Worm (Caenorhabditis elegans) whole organism, late embryonic: ENCODE measurements around the gene ubq-1.

Experiments used
- ama-1 ChIP-seq: fragments of 150-350 bp; optimal IDR thresholded peaks from 2 replicates; lab custom pipeline; 2014
- syd-9 ChIP-seq: sonication (generic microtip); optimal IDR thresholded peaks from 2 replicates; lab custom pipeline; 2016; ENCODE audit warnings: mild to moderate bottlenecking, missing genetic modification characterization, moderate library complexity, missing compliant biosample characterization

DNA sequence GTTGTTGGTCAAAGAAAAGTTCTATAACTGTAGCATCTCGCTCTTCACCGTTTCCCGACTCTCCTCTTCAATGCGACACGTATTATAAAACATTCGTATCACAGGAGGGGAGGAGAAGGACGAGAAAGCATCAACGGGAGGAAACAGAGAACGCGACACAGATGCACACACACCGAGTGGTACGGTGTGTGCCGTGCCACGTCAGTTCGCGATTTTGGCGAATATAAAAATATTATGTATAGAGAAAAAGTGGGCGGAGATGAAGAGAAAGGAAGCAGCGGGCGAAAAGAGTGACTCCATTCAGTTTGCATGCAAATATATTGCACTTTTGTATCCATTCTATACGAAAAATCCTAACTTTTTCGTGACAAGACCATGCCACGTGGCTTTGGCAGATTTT, 25.3 kb upstream of the ubq-1 start:
- TF ChIP-seq ama-1 (no peak), syd-9 (tag; lab: Kevin White, UChicago) (no peak)
